Worm (Caenorhabditis elegans): Measurements from ENCODE around the gene M03E7.1.

The M03E7.1 gene

DNA sequence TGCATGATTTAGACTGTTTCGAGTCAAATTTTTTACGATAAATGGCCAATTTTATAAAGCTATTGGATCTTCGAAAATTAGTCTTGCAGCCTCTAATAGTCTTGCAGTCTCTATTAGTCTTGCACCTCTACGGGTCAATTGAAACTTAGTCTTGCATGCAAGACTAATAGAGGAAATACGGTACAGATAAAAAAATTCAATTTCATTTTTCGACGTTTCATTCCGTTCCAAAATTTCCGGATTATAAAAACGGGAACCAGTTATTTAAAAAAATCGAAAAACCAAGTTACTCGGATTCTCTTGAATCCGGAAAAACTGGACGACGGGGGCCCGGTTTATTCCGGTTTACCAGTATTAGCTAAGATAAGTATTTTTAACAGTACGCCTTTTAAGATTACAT lies at the start of gene M03E7.1:
M03E7.1 (plus strand) TSS at position 301 of the 400 bp plus-strand sequence.
- TF ChIP-seq hmg-11 (tag; optimal IDR thresholded peaks at IDR 0.05) (no peak), nfya-1 (tag; optimal IDR thresholded peaks at IDR 0.05; ENCODE audit: insufficient read depth) (no peak), sea-2 (GFP tag; optimal IDR thresholded peaks at IDR 0.05) (no peak), egl-5 (tag; optimal IDR thresholded peaks at IDR 0.05) (no peak), unc-39 (tag; optimal IDR thresholded peaks at IDR 0.05) (no peak), nhr-76 (tag; optimal IDR thresholded peaks at IDR 0.05) (no peak), mdl-1 (tag; optimal IDR thresholded peaks at IDR 0.05) (no peak), nhr-77 (tag; optimal IDR thresholded peaks at IDR 0.05) (no peak), nhr-12 (tag; optimal IDR thresholded peaks at IDR 0.05) (no peak), elt-2 (tag; optimal IDR thresholded peaks at IDR 0.05) (no peak), nhr-11 (tag; optimal IDR thresholded peaks at IDR 0.05) (no peak), ama-1 (optimal IDR thresholded peaks at IDR 0.05) (no peak), ceh-16 (tag; optimal IDR thresholded peaks at IDR 0.05) (no peak), pqm-1 (tag; optimal IDR thresholded peaks at IDR 0.05) (no peak)

DNA sequence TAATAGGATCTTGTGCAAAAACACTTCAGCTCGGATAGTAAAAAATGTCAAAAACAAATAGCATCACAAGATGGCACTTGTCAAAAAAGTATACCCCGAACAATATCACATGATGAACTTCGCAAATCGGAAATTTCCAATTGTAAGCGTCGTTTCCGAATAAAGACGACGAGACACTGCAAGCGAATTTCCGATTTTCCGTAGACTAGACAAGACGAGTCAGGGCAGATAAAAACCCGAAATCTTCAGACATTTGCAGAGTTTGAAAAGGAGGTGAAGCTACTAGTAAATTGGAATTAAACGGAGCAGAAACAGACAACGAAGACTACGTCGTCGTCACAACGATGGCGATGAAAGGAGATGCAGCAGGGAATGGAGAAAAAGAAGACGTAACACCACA lies 49.8 kb upstream of the M03E7.1 start:
- TF ChIP-seq snpc-4 (tag; optimal IDR thresholded peaks at IDR 0.05) (no peak), R02D3.7 (tag; optimal IDR thresholded peaks at IDR 0.05) (no peak), ztf-11 (tag; optimal IDR thresholded peaks at IDR 0.05) (no peak), egl-27 (tag; optimal IDR thresholded peaks at IDR 0.05) (no peak), pha-4 (tag; optimal IDR thresholded peaks at IDR 0.05) (no peak), fkh-10 (GFP tag; optimal IDR thresholded peaks at IDR 0.05) (peak; percentile 53), tbx-2 (tag; optimal IDR thresholded peaks at IDR 0.05) (no peak)

DNA sequence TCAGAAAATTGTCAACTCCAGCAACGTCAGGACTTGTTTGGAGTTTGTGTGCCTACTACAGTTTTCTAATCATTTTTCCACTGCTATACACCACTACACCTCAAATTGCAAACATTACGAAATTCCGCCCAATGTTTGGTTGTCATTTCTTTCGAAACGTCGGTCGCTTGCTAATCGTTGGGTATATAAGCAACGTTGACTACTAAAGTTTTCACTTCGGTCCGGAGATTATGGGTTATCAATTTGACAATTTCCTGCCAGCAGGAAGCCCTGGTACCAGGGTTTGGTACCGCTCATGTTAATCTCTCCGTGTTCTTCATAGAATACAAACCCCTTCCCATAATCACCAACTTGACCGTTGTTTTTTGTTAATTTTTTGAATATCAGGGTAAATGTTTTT lies 45.5 kb upstream of the M03E7.1 start:
- no peak for TF ChIP-seq nhr-11 (tag; optimal IDR thresholded peaks at IDR 0.05)
- no peak for TF ChIP-seq ZK546.5 (tag; optimal IDR thresholded peaks at IDR 0.05)
- peak; percentile 68 for TF ChIP-seq skn-1 (tag; optimal IDR thresholded peaks at IDR 0.05)
- TF ChIP-seq elt-2 (tag; optimal IDR thresholded peaks at IDR 0.05): peak; percentile 76
- TF ChIP-seq pha-4 (tag; optimal IDR thresholded peaks at IDR 0.05): peak; percentile 65
- TF ChIP-seq pqm-1 (tag; optimal IDR thresholded peaks at IDR 0.05): peak; percentile 53
- TF ChIP-seq ama-1 (optimal IDR thresholded peaks at IDR 0.05): peak; percentile 30
- TF ChIP-seq jun-1 (tag; optimal IDR thresholded peaks at IDR 0.05): peak; percentile 59
- TF ChIP-seq nhr-43 (tag; optimal IDR thresholded peaks at IDR 0.05; ENCODE audit: poor library complexity, severe bottlenecking): peak; percentile 29
- TF ChIP-seq snpc-4 (tag; optimal IDR thresholded peaks at IDR 0.05): peak; percentile 98
- peak; percentile 42 for TF ChIP-seq hmg-11 (tag; optimal IDR thresholded peaks at IDR 0.05)
- TF ChIP-seq nfya-1 (tag; optimal IDR thresholded peaks at IDR 0.05; ENCODE audit: insufficient read depth): peak; percentile 11
- TF ChIP-seq daf-12 (tag; optimal IDR thresholded peaks at IDR 0.05): no peak
- no peak for TF ChIP-seq nhr-25 (tag; optimal IDR thresholded peaks at IDR 0.05)
- peak; percentile 2 for TF ChIP-seq ceh-82 (tag; optimal IDR thresholded peaks at IDR 0.05)
- TF ChIP-seq lsy-12 (tag; optimal IDR thresholded peaks at IDR 0.05): no peak
- peak; percentile 16 for TF ChIP-seq nhr-77 (tag; optimal IDR thresholded peaks at IDR 0.05)
- no peak for TF ChIP-seq lin-39 (tag; optimal IDR thresholded peaks at IDR 0.05)
- TF ChIP-seq elt-1 (tag; optimal IDR thresholded peaks at IDR 0.05): no peak
- no peak for TF ChIP-seq ceh-9 (tag; optimal IDR thresholded peaks at IDR 0.05)
- no peak for TF ChIP-seq fos-1 (tag; optimal IDR thresholded peaks at IDR 0.05)
- no peak for TF ChIP-seq nhr-67 (tag; optimal IDR thresholded peaks at IDR 0.05)
- no peak for TF ChIP-seq lin-15B (tag; optimal IDR thresholded peaks at IDR 0.05)

- no peak for TF ChIP-seq nhr-11 (tag; optimal IDR thresholded peaks at IDR 0.05)
- TF ChIP-seq nhr-43 (tag; optimal IDR thresholded peaks at IDR 0.05; ENCODE audit: poor library complexity, severe bottlenecking): no peak
- no peak for TF ChIP-seq ztf-11 (tag; optimal IDR thresholded peaks at IDR 0.05)
- TF ChIP-seq mdl-1 (tag; optimal IDR thresholded peaks at IDR 0.05): no peak
- TF ChIP-seq nhr-12 (tag; optimal IDR thresholded peaks at IDR 0.05): no peak
- no peak for TF ChIP-seq daf-12 (tag; optimal IDR thresholded peaks at IDR 0.05)
- no peak for TF ChIP-seq unc-39 (tag; optimal IDR thresholded peaks at IDR 0.05)
- no peak for TF ChIP-seq egl-27 (tag; optimal IDR thresholded peaks at IDR 0.05)
- TF ChIP-seq ZK546.5 (tag; optimal IDR thresholded peaks at IDR 0.05): no peak
- TF ChIP-seq hmg-11 (tag; optimal IDR thresholded peaks at IDR 0.05): no peak
- TF ChIP-seq R02D3.7 (tag; optimal IDR thresholded peaks at IDR 0.05): no peak
- TF ChIP-seq ceh-9 (tag; optimal IDR thresholded peaks at IDR 0.05): no peak
- TF ChIP-seq skn-1 (tag; optimal IDR thresholded peaks at IDR 0.05): no peak
- TF ChIP-seq aly-2 (tag; optimal IDR thresholded peaks at IDR 0.05): no peak
- no peak for TF ChIP-seq ceh-16 (tag; optimal IDR thresholded peaks at IDR 0.05)
- no peak for TF ChIP-seq nhr-25 (tag; optimal IDR thresholded peaks at IDR 0.05)
Measured at ce11 chrV:5579666-5580065, 41.8 kb upstream of the M03E7.1 start.
